Worm (Caenorhabditis elegans) whole organism, L1 larva: ENCODE results near the gene T12G3.6.

Experiments used
- blmp-1 ChIP-seq: fragments of 150-350 bp; optimal IDR thresholded peaks from 2 replicates; lab custom pipeline; 2014; ENCODE audit warnings: missing biosample characterization, missing genetic modification characterization
- nhr-237 ChIP-seq: fragments of 150-350 bp; optimal IDR thresholded peaks from 2 replicates; lab custom pipeline; 2014; ENCODE audit warnings: missing biosample characterization, missing genetic modification characterization
- sox-4 ChIP-seq: sonication (generic microtip); optimal IDR thresholded peaks from 2 replicates; lab custom pipeline; 2016; ENCODE audit warnings: missing genetic modification characterization, missing compliant biosample characterization
- tlp-1 ChIP-seq: fragments of 150-350 bp; optimal IDR thresholded peaks from 2 replicates; lab custom pipeline; 2014; ENCODE audit warnings: missing biosample characterization, missing genetic modification characterization
- ztf-4 ChIP-seq: fragments of 150-350 bp; optimal IDR thresholded peaks from 2 replicates; lab custom pipeline; 2014; ENCODE audit warnings: missing biosample characterization, missing genetic modification characterization

DNA sequence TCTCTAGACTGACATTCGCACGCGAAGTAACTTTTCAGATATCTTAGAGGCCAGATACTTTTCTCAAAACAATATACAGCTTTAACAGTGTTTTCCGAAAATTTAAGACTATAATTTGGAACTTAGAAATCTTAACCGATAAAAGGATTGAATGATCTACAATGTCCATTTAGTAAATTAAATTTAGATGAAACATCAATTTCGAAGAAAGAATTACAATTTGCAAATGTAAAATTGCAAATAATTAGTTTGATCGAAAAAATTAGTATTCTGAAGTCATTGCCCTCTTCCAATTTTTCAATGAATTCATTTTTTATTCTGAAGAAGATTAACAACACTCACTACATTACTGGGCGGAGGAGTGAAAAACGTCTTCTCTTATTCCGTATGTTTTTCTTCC, 37.5 kb upstream of the T12G3.6 start, which contains the start of gene bath-37:
- TF ChIP-seq sox-4 (tag; lab: Kevin White, UChicago) (no peak), ztf-4 (tag; lab: Kevin White, UChicago) (no peak), blmp-1 (tag; lab: Kevin White, UChicago) (no peak), tlp-1 (tag; lab: Kevin White, UChicago) (no peak), nhr-237 (tag; lab: Kevin White, UChicago) (no peak)
